Fruit fly (Drosophila melanogaster) whole organism, prepupa: Measurements from ENCODE around the gene halo.

Experiments used
- CG11762 ChIP-seq: fragments of 200-800 bp; sonication (Bioruptor generic); optimal IDR thresholded peaks from 3 replicates; lab custom pipeline; 2016; ENCODE audit warnings: missing biosample characterization, missing genetic modification characterization; ENCODE audit not compliant: insufficient read depth
- Ets96B ChIP-seq: fragments of 200-800 bp; optimal IDR thresholded peaks from 2 replicates; lab custom pipeline; 2019; ENCODE audit warnings: missing biosample characterization, mild to moderate bottlenecking, missing genetic modification characterization, moderate library complexity
- Lpt ChIP-seq: fragments of 200-800 bp; sonication (Bioruptor generic); optimal IDR thresholded peaks from 3 replicates; lab custom pipeline; 2016; ENCODE audit warnings: missing biosample characterization, missing genetic modification characterization
- dsx ChIP-seq: fragments of 200-800 bp; optimal IDR thresholded peaks from 3 replicates; lab custom pipeline; 2019; ENCODE audit warnings: missing biosample characterization, mild to moderate bottlenecking, missing genetic modification characterization, moderate library complexity; ENCODE audit not compliant: poor library complexity, severe bottlenecking
- vri ChIP-seq: fragments of 200-800 bp; sonication (Bioruptor generic); optimal IDR thresholded peaks from 3 replicates; lab custom pipeline; 2016; ENCODE audit warnings: missing biosample characterization, mild to moderate bottlenecking, missing genetic modification characterization

DNA sequence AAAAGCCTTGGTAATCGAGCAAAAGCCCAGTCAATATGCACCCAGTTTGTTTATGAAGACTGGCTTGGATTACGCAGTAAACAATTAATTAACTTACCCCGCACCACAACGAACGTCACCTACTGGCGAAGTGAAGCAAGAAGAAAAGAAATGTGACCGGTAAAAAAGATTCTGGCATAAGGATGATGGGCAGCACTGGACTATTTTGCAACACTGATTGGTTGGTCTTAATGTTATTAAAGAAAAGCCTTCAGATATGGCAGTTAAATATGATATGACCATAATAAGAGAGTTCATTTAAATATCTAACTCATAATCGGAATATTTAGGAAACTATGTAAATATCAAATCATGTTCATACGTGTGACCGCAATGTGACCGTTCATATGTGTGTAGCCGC, 17.6 kb downstream of the halo start, which contains the start of gene CG18131:
- TF ChIP-seq Lpt (GFP tag; lab: Kevin White, UChicago) = no peak
- TF ChIP-seq Ets96B (tag; lab: Kevin White, UChicago) = no peak
- TF ChIP-seq vri (GFP tag; lab: Kevin White, UChicago) = no peak
- no peak for TF ChIP-seq dsx (GFP tag; lab: Kevin White, UChicago)
- no peak for TF ChIP-seq CG11762 (GFP tag; lab: Kevin White, UChicago)
